Worm (Caenorhabditis elegans) whole organism, L4/young adult: ENCODE measurements around the gene F22B5.5.

ENCODE experiments used
- W03F9.2 ChIP-seq: fragments of 150-350 bp; optimal IDR thresholded peaks from 2 replicates; lab custom pipeline; 2014; ENCODE audit warnings: missing biosample characterization, missing genetic modification characterization
- dao-5 ChIP-seq: sonication (generic microtip); optimal IDR thresholded peaks from 2 replicates; lab custom pipeline; 2016; ENCODE audit warnings: missing genotype, missing genetic modification characterization, moderate library complexity, missing compliant biosample characterization
- him-1 ChIP-seq: sonication (generic microtip); optimal IDR thresholded peaks from 2 replicates; lab custom pipeline; 2016; ENCODE audit warnings: missing genotype, missing genetic modification reagents, missing genetic modification characterization, missing compliant biosample characterization

DNA sequence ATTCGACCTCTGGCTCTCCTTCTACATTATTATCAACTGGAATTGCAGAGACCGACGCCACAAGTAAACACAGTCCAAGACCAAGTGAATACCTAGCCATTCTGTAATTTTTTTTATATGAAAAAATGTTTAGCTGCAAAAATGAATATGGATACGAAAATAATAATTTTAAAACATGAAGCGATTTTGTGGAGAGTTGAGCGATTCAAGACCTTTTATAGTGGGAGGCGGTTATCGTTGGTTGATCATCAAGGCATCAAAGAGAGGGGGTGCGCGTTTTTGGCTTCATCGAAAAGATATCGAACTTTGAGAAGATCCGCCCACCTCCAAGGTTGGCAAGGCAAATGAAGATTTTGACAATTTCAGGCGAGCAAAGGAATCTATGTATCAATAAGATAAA, 7.7 kb downstream of the F22B5.5 start, which contains the start of gene cut-3:
- TF ChIP-seq dao-5 (tag; lab: Kevin White, UChicago) (no peak), him-1 (tag; lab: Kevin White, UChicago) (no peak), W03F9.2 (no peak)
